Worm (Caenorhabditis elegans) whole organism, L1 larva: Measurements from ENCODE around the gene Y37D8A.2.

Source experiments
- C16A3.4 ChIP-seq: fragments of 150-350 bp; optimal IDR thresholded peaks from 2 replicates; lab custom pipeline; 2014; ENCODE audit warnings: missing biosample characterization, missing genetic modification characterization
- F16B12.6 ChIP-seq: fragments of 150-350 bp; optimal IDR thresholded peaks from 2 replicates; lab custom pipeline; 2014; ENCODE audit warnings: missing biosample characterization, missing genetic modification characterization
- Y116A8C.19 ChIP-seq: sonication (generic microtip); optimal IDR thresholded peaks from 2 replicates; lab custom pipeline; 2016; ENCODE audit warnings: missing compliant biosample characterization, missing genetic modification characterization, borderline replicate concordance
- aha-1 ChIP-seq: fragments of 150-350 bp; optimal IDR thresholded peaks from 2 replicates; lab custom pipeline; 2014; ENCODE audit warnings: missing biosample characterization, missing genetic modification characterization
- alr-1 ChIP-seq: fragments of 200-800 bp; sonication (Bioruptor generic); optimal IDR thresholded peaks from 2 replicates; lab custom pipeline; 2018; ENCODE audit warnings: borderline replicate concordance, mild to moderate bottlenecking, missing genetic modification characterization, missing compliant biosample characterization
- ama-1 ChIP-seq: fragments of 150-350 bp; optimal IDR thresholded peaks from 2 replicates; lab custom pipeline; 2014
- ceh-63 ChIP-seq: fragments of 200-800 bp; sonication (Bioruptor generic); optimal IDR thresholded peaks from 2 replicates; lab custom pipeline; 2018; ENCODE audit warnings: mild to moderate bottlenecking, missing genetic modification characterization, missing compliant biosample characterization
- ceh-8 ChIP-seq: fragments of 200-800 bp; sonication (Bioruptor generic); optimal IDR thresholded peaks from 2 replicates; lab custom pipeline; 2018; ENCODE audit warnings: mild to moderate bottlenecking, missing genetic modification characterization, moderate library complexity, missing compliant biosample characterization
- ceh-82 ChIP-seq, 3 experiments: fragments of 150-350 bp in 1 of 3; sonication (generic microtip) in 2 of 3; optimal IDR thresholded peaks; 2 replicates each; lab custom pipeline; 2014 to 2017; ENCODE audit warnings: missing biosample characterization in 3 of 3, missing genetic modification characterization in 3 of 3
- dpl-1 ChIP-seq, 3 experiments: fragments of 150-350 bp in 2 of 3; sonication (generic microtip) in 1 of 3; optimal IDR thresholded peaks; 2 replicates each; lab custom pipeline; 2014 to 2017; ENCODE audit warnings: missing biosample characterization in 3 of 3, missing genetic modification characterization in 3 of 3, missing genetic modification reagents in 3 of 3
- efl-1 ChIP-seq, 4 experiments: fragments of 150-350 bp; optimal IDR thresholded peaks in 3 of 4; peaks in 1 of 4; 1 replicate in 1 of 4; 2 replicates in 3 of 4; lab custom pipeline; 2014; ENCODE audit warnings: missing biosample characterization in 2 of 4, missing genetic modification characterization in 2 of 4, missing genetic modification reagents in 2 of 4
- egl-27 ChIP-seq, 2 experiments: fragments of 150-350 bp in 1 of 2; sonication (generic microtip); optimal IDR thresholded peaks; 3 replicates each; lab custom pipeline; 2017 to 2018; ENCODE audit warnings: missing biosample characterization in 2 of 2, missing genetic modification characterization in 2 of 2, missing genetic modification reagents in 2 of 2
- elt-2 ChIP-seq: sonication (generic microtip); optimal IDR thresholded peaks from 2 replicates; lab custom pipeline; 2016; ENCODE audit warnings: missing genetic modification characterization, mild to moderate bottlenecking, inconsistent platforms, missing compliant biosample characterization, missing genetic modification reagents
- elt-3 ChIP-seq, 6 experiments: fragments of 150-350 bp in 1 of 6; sonication (generic microtip); optimal IDR thresholded peaks; 2 replicates each; lab custom pipeline; 2017 to 2018; ENCODE audit warnings: missing biosample characterization in 6 of 6, missing genetic modification characterization in 6 of 6, inconsistent platforms in 1 of 6
- ets-5 ChIP-seq: fragments of 200-800 bp; sonication (Bioruptor generic); IDR thresholded peaks from 2 replicates; pipeline ENCODE4 v1.3.6; 2022; ENCODE audit warnings: missing genetic modification characterization, missing compliant biosample characterization
- hlh-17 ChIP-seq: fragments of 200-800 bp; sonication (Bioruptor generic); optimal IDR thresholded peaks from 2 replicates; lab custom pipeline; 2018; ENCODE audit warnings: missing genetic modification characterization, mild to moderate bottlenecking, missing compliant biosample characterization, moderate library complexity, borderline replicate concordance
- isw-1 ChIP-seq: fragments of 200-800 bp; sonication (Bioruptor generic); IDR thresholded peaks from 2 replicates; pipeline ENCODE4 v1.3.6; 2022; ENCODE audit warnings: missing genetic modification characterization, missing compliant biosample characterization
- lin-13 ChIP-seq: fragments of 150-350 bp; optimal IDR thresholded peaks from 2 replicates; lab custom pipeline; 2014; ENCODE audit warnings: missing biosample characterization, missing genetic modification reagents, missing genetic modification characterization
- lin-35 ChIP-seq, 2 experiments: fragments of 150-350 bp; optimal IDR thresholded peaks; 2 replicates each; lab custom pipeline; 2014; ENCODE audit warnings: missing biosample characterization in 2 of 2, missing genetic modification characterization in 2 of 2, missing genetic modification reagents in 2 of 2
- lin-39 ChIP-seq: fragments of 150-350 bp; optimal IDR thresholded peaks from 2 replicates; lab custom pipeline; 2014; ENCODE audit warnings: missing biosample characterization, missing genetic modification reagents, missing genetic modification characterization
- mab-9 ChIP-seq: fragments of 200-800 bp; sonication (Bioruptor generic); IDR thresholded peaks from 2 replicates; pipeline ENCODE4 v1.3.6; 2022; ENCODE audit warnings: missing genetic modification reagents, missing genetic modification characterization, missing compliant biosample characterization
- mdl-1 ChIP-seq, 2 experiments: fragments of 150-350 bp; optimal IDR thresholded peaks; 2 replicates each; lab custom pipeline; 2014 to 2017; ENCODE audit warnings: missing biosample characterization in 2 of 2, missing genetic modification characterization in 2 of 2, inconsistent platforms in 1 of 2
- mef-2 ChIP-seq: fragments of 150-350 bp; optimal IDR thresholded peaks from 2 replicates; lab custom pipeline; 2014; ENCODE audit warnings: missing biosample characterization, missing genetic modification characterization
- nhr-11 ChIP-seq: fragments of 150-350 bp; optimal IDR thresholded peaks from 2 replicates; lab custom pipeline; 2014; ENCODE audit warnings: missing biosample characterization, missing genetic modification characterization
- nhr-19 ChIP-seq: fragments of 200-800 bp; sonication (Bioruptor generic); conservative IDR thresholded peaks from 2 replicates; pipeline ENCODE4 v1.3.6; 2022; ENCODE audit warnings: missing genetic modification characterization, missing compliant biosample characterization
- nhr-20 ChIP-seq: sonication (generic microtip); optimal IDR thresholded peaks from 2 replicates; lab custom pipeline; 2016; ENCODE audit warnings: mild to moderate bottlenecking, missing genetic modification characterization, missing compliant biosample characterization
- nhr-237 ChIP-seq: fragments of 150-350 bp; optimal IDR thresholded peaks from 2 replicates; lab custom pipeline; 2014; ENCODE audit warnings: missing biosample characterization, missing genetic modification characterization
- nhr-28 ChIP-seq: fragments of 150-350 bp; optimal IDR thresholded peaks from 2 replicates; lab custom pipeline; 2014; ENCODE audit warnings: missing biosample characterization, missing genetic modification characterization
- nhr-77 ChIP-seq: fragments of 150-350 bp; optimal IDR thresholded peaks from 2 replicates; lab custom pipeline; 2014; ENCODE audit warnings: missing biosample characterization, missing genetic modification characterization
- nhr-85 ChIP-seq: sonication (generic microtip); peaks from one replicate; lab custom pipeline; 2016; ENCODE audit warnings: missing genetic modification characterization, inconsistent platforms, missing compliant biosample characterization
- nhr-90 ChIP-seq: sonication (generic microtip); optimal IDR thresholded peaks from 2 replicates; lab custom pipeline; 2016; ENCODE audit warnings: mild to moderate bottlenecking, missing genetic modification characterization, missing compliant biosample characterization; ENCODE audit not compliant: poor library complexity
- pag-3 ChIP-seq: sonication (generic microtip); optimal IDR thresholded peaks from 2 replicates; lab custom pipeline; 2017; ENCODE audit warnings: missing genetic modification characterization, mild to moderate bottlenecking, missing compliant biosample characterization, antibody characterized with exemption, borderline replicate concordance; ENCODE audit not compliant: insufficient read depth
- pax-3 ChIP-seq: fragments of 200-800 bp; sonication (Bioruptor generic); optimal IDR thresholded peaks from 2 replicates; lab custom pipeline; 2018; ENCODE audit warnings: mild to moderate bottlenecking, missing genetic modification characterization, moderate library complexity, missing compliant biosample characterization
- skn-1 ChIP-seq: fragments of 150-350 bp; optimal IDR thresholded peaks from 2 replicates; lab custom pipeline; 2014; ENCODE audit warnings: missing biosample characterization, missing genetic modification characterization
- sup-37 ChIP-seq: fragments of 200-800 bp; sonication (Bioruptor generic); optimal IDR thresholded peaks from 2 replicates; lab custom pipeline; 2018; ENCODE audit warnings: mild to moderate bottlenecking, missing genetic modification characterization, missing compliant biosample characterization
- swsn-7 ChIP-seq: sonication (generic microtip); optimal IDR thresholded peaks from 2 replicates; lab custom pipeline; 2016; ENCODE audit warnings: missing genetic modification characterization, missing compliant biosample characterization
- unc-130 ChIP-seq: fragments of 150-350 bp; optimal IDR thresholded peaks from 2 replicates; lab custom pipeline; 2017; ENCODE audit warnings: missing biosample characterization, missing genetic modification characterization, inconsistent platforms
- unc-30 ChIP-seq: sonication (generic microtip); optimal IDR thresholded peaks from 2 replicates; lab custom pipeline; 2017; ENCODE audit warnings: missing biosample characterization, missing genetic modification characterization
- unc-62 ChIP-seq: fragments of 150-350 bp; optimal IDR thresholded peaks from 2 replicates; lab custom pipeline; 2014; ENCODE audit warnings: missing biosample characterization, missing genetic modification reagents, missing genetic modification characterization
- vab-15 ChIP-seq: sonication (generic microtip); optimal IDR thresholded peaks from 2 replicates; lab custom pipeline; 2017; ENCODE audit warnings: missing genotype, mild to moderate bottlenecking, missing genetic modification characterization, missing compliant biosample characterization
- xbp-1 ChIP-seq: sonication (generic microtip); optimal IDR thresholded peaks from 2 replicates; lab custom pipeline; 2016; ENCODE audit warnings: missing genetic modification characterization, missing compliant biosample characterization
- zag-1 ChIP-seq: fragments of 150-350 bp; optimal IDR thresholded peaks from 2 replicates; lab custom pipeline; 2014; ENCODE audit warnings: missing biosample characterization, missing genetic modification characterization
- ztf-11 ChIP-seq, 2 experiments: sonication (generic microtip); optimal IDR thresholded peaks; 2 replicates each; lab custom pipeline; 2016 to 2017; ENCODE audit warnings: missing genetic modification characterization in 2 of 2, missing biosample characterization in 1 of 2, missing compliant biosample characterization in 1 of 2

The Y37D8A.2 gene

ce11 chrIII:12833079-12833478 lies 13.1 kb downstream of the Y37D8A.2 start:
- TF ChIP-seq elt-2 (tag; lab: Kevin White, UChicago) (peak; percentile 37), nhr-19 (0 out of 2 replicates have a peak, but pooled peaks have one; percentile 9), nhr-28 (tag; lab: Kevin White, UChicago) (no peak), lin-13 (GFP tag; lab: Kevin White, UChicago) (no peak), nhr-20 (tag; lab: Kevin White, UChicago) (peak; percentile 8), elt-3 (tag; optimal IDR thresholded peaks at IDR 0.05; lab: Kevin White, UChicago) (peak in 1 of 6 experiments; percentile 21), skn-1 (tag; lab: Kevin White, UChicago) (no peak)

ce11 chrIII:12836742-12837285 lies 16.8 kb downstream of the Y37D8A.2 start:
- TF ChIP-seq efl-1 (optimal IDR thresholded peaks at IDR 0.05; lab: Kevin White, UChicago) (no peak), efl-1 (GFP tag; optimal IDR thresholded peaks at IDR 0.05 in 1 of 2; lab: Kevin White, UChicago) (peak in 1 of 2 experiments; percentile 83), ceh-82 (tag; optimal IDR thresholded peaks at IDR 0.05; lab: Kevin White, UChicago) (no peak), ama-1 (lab: Kevin White, UChicago) (peak; percentile 8), swsn-7 (no peak), ceh-8 (GFP tag; lab: Kevin White, UChicago) (no peak), ets-5 (GFP tag; lab: Robert Waterston, UW) (no peak), nhr-20 (tag; lab: Kevin White, UChicago) (peak; percentile 9), ceh-63 (no peak), lin-35 (GFP tag; optimal IDR thresholded peaks at IDR 0.05; lab: Kevin White, UChicago) (peak in 1 of 2 experiments; percentile 39)

- TF ChIP-seq mab-9 (GFP tag; lab: Robert Waterston, UW): no peak
- TF ChIP-seq nhr-77: no peak
- TF ChIP-seq F16B12.6 (tag; lab: Kevin White, UChicago): no peak
- TF ChIP-seq isw-1 (GFP tag; lab: Robert Waterston, UW): no peak
- peak in 1 of 3 experiments; percentile 16 for TF ChIP-seq dpl-1 (GFP tag; optimal IDR thresholded peaks at IDR 0.05; lab: Kevin White, UChicago)
- no peak for TF ChIP-seq Y116A8C.19
- TF ChIP-seq efl-1 (optimal IDR thresholded peaks at IDR 0.05; lab: Kevin White, UChicago): no peak
- peak; percentile 55 to 93 for TF ChIP-seq efl-1 (GFP tag; optimal IDR thresholded peaks at IDR 0.05 in 1 of 2; lab: Kevin White, UChicago)
These were observed 18.3 kb downstream of the Y37D8A.2 start for ce11 chrIII:12838299-12838698.

ce11 chrIII:12838913-12839366 lies 18.9 kb downstream of the Y37D8A.2 start, which contains the start of gene Y37D8A.4:
Gene Y37D8A.4, minus strand, starts transcription at chrIII:12838963.
- no peak for TF ChIP-seq ztf-11 (tag; optimal IDR thresholded peaks at IDR 0.05; lab: Kevin White, UChicago)
- TF ChIP-seq aha-1 (tag; lab: Kevin White, UChicago): no peak
- no peak for TF ChIP-seq mef-2 (tag; lab: Kevin White, UChicago)
- peak; percentile 31 for TF ChIP-seq pax-3 (tag; lab: Kevin White, UChicago)
- TF ChIP-seq Y116A8C.19: no peak
- no peak for TF ChIP-seq lin-39 (tag; lab: Kevin White, UChicago)
- no peak for TF ChIP-seq mab-9 (GFP tag; lab: Robert Waterston, UW)
- TF ChIP-seq xbp-1 (tag; lab: Kevin White, UChicago): no peak
- no peak for TF ChIP-seq unc-30
- peak; percentile 13 for TF ChIP-seq vab-15 (tag; lab: Kevin White, UChicago)
- peak in 1 of 2 experiments; percentile 81 for TF ChIP-seq mdl-1 (tag; optimal IDR thresholded peaks at IDR 0.05; lab: Kevin White, UChicago)
- no peak for TF ChIP-seq hlh-17 (GFP tag; lab: Kevin White, UChicago)
- no peak for TF ChIP-seq ceh-63
- TF ChIP-seq ets-5 (GFP tag; lab: Robert Waterston, UW): no peak
- no peak for TF ChIP-seq nhr-237 (tag; lab: Kevin White, UChicago)
- TF ChIP-seq unc-130 (tag; lab: Kevin White, UChicago): peak; percentile 28
- TF ChIP-seq swsn-7: no peak
- no peak for TF ChIP-seq nhr-77
- TF ChIP-seq unc-62 (GFP tag; lab: Kevin White, UChicago): no peak
- no peak for TF ChIP-seq F16B12.6 (tag; lab: Kevin White, UChicago)
- TF ChIP-seq nhr-90 (tag; lab: Kevin White, UChicago): no peak
- TF ChIP-seq ama-1 (lab: Kevin White, UChicago): no peak
- TF ChIP-seq C16A3.4: no peak
- peak; percentile 90 for TF ChIP-seq nhr-85 (tag; lab: Kevin White, UChicago)
- no peak for TF ChIP-seq zag-1 (tag; lab: Kevin White, UChicago)
- no peak for TF ChIP-seq ceh-82 (tag; optimal IDR thresholded peaks at IDR 0.05; lab: Kevin White, UChicago)
- no peak for TF ChIP-seq alr-1 (tag; lab: Kevin White, UChicago)
- TF ChIP-seq egl-27 (tag; optimal IDR thresholded peaks at IDR 0.05; lab: Kevin White, UChicago): no peak
- no peak for TF ChIP-seq sup-37
- peak; percentile 22 for TF ChIP-seq elt-2 (tag; lab: Kevin White, UChicago)
- TF ChIP-seq pag-3 (tag; lab: Kevin White, UChicago): no peak
- TF ChIP-seq nhr-11 (tag; lab: Kevin White, UChicago): no peak
- TF ChIP-seq ceh-8 (GFP tag; lab: Kevin White, UChicago): no peak
